Fruit fly (Drosophila melanogaster) whole organism, embryonic: ENCODE measurements around the gene Tbc1d22.
A peak's percentile ranks its signal among the peaks of the same experiment; 100 is the strongest.

Experiments
- Atf-2 ChIP-seq: fragments of 200-800 bp; sonication (Bioruptor generic); optimal IDR thresholded peaks from 2 replicates; lab custom pipeline; 2016; ENCODE audit warnings: missing biosample characterization, missing genetic modification characterization
- Bdp1 ChIP-seq: fragments of 200-800 bp; sonication (Bioruptor generic); optimal IDR thresholded peaks from 3 replicates; lab custom pipeline; 2016; ENCODE audit warnings: missing biosample characterization, missing genetic modification characterization
- CG10274 ChIP-seq: fragments of 200-800 bp; sonication (Bioruptor generic); optimal IDR thresholded peaks from 3 replicates; lab custom pipeline; 2017; ENCODE audit warnings: missing biosample characterization, mild to moderate bottlenecking, missing genetic modification characterization
- CG11696 ChIP-seq: fragments of 200-800 bp; sonication (Bioruptor generic); IDR thresholded peaks from 2 replicates; pipeline ENCODE4 v1.3.6; 2022; ENCODE audit warnings: missing biosample characterization, missing genetic modification characterization
- CG1233 ChIP-seq: fragments of 200-800 bp; sonication (Bioruptor generic); optimal IDR thresholded peaks from 4 replicates; lab custom pipeline; 2018; ENCODE audit warnings: missing biosample characterization, mild to moderate bottlenecking, missing genetic modification characterization
- CG17612 ChIP-seq: fragments of 200-800 bp; sonication (Bioruptor generic); IDR thresholded peaks from 2 replicates; pipeline ENCODE4 v1.3.6; 2022; ENCODE audit warnings: missing biosample characterization, missing genetic modification characterization
- CG18262 ChIP-seq: fragments of 200-800 bp; optimal IDR thresholded peaks from 3 replicates; lab custom pipeline; 2019; ENCODE audit warnings: missing biosample characterization, mild to moderate bottlenecking, missing genetic modification characterization, moderate library complexity
- CG18599 ChIP-seq: fragments of 200-800 bp; sonication (Bioruptor generic); optimal IDR thresholded peaks from 3 replicates; lab custom pipeline; 2017; ENCODE audit warnings: missing biosample characterization, missing genetic modification characterization, mild to moderate bottlenecking, moderate library complexity, missing genetic modification reagents
- CG18764 ChIP-seq: fragments of 200-800 bp; sonication (Bioruptor generic); optimal IDR thresholded peaks from 3 replicates; lab custom pipeline; 2016; ENCODE audit warnings: missing biosample characterization, missing genetic modification characterization
- CG2120 ChIP-seq: fragments of 200-800 bp; sonication (Bioruptor generic); optimal IDR thresholded peaks from 3 replicates; lab custom pipeline; 2016; ENCODE audit warnings: missing biosample characterization, missing genetic modification characterization
- CG3065 ChIP-seq: fragments of 200-800 bp; sonication (Bioruptor generic); optimal IDR thresholded peaks from 2 replicates; lab custom pipeline; 2016; ENCODE audit warnings: missing biosample characterization, missing genetic modification characterization
- CG3163 ChIP-seq: fragments of 200-800 bp; sonication (Bioruptor generic); optimal IDR thresholded peaks from 3 replicates; lab custom pipeline; 2016; ENCODE audit warnings: missing biosample characterization, missing genetic modification characterization
- CG3281 ChIP-seq: fragments of 200-800 bp; sonication (Bioruptor generic); optimal IDR thresholded peaks from 3 replicates; lab custom pipeline; 2017; ENCODE audit warnings: missing biosample characterization, mild to moderate bottlenecking, missing genetic modification characterization
- CG34224 ChIP-seq: fragments of 200-800 bp; sonication (Bioruptor generic); IDR thresholded peaks from 3 replicates; pipeline ENCODE4 v1.3.6; 2022; ENCODE audit warnings: missing biosample characterization, missing genetic modification characterization; ENCODE audit not compliant: partially characterized antibody
- CG43689 ChIP-seq: fragments of 200-800 bp; sonication (Bioruptor generic); IDR thresholded peaks from 2 replicates; pipeline ENCODE4 v1.3.6; 2022; ENCODE audit warnings: missing biosample characterization, missing genetic modification characterization
- CG7963 ChIP-seq: fragments of 200-800 bp; sonication (Bioruptor generic); IDR thresholded peaks from 3 replicates; pipeline ENCODE4 v1.3.6; 2022; ENCODE audit warnings: missing biosample characterization, missing genetic modification characterization; ENCODE audit not compliant: partially characterized antibody
- Camta ChIP-seq: fragments of 200-800 bp; sonication (Bioruptor generic); optimal IDR thresholded peaks from 2 replicates; lab custom pipeline; 2016; ENCODE audit warnings: missing biosample characterization, missing genetic modification characterization
- CoRest ChIP-seq: fragments of 200-800 bp; sonication (Bioruptor generic); optimal IDR thresholded peaks from 3 replicates; lab custom pipeline; 2018; ENCODE audit warnings: missing biosample characterization, mild to moderate bottlenecking, missing genetic modification characterization, moderate library complexity
- D19A ChIP-seq: fragments of 200-800 bp; optimal IDR thresholded peaks from 3 replicates; lab custom pipeline; 2019; ENCODE audit warnings: missing biosample characterization, mild to moderate bottlenecking, missing genetic modification characterization, moderate library complexity
- Dad ChIP-seq: fragments of 200-800 bp; sonication (Bioruptor generic); optimal IDR thresholded peaks from 3 replicates; lab custom pipeline; 2016; ENCODE audit warnings: missing biosample characterization, missing genetic modification characterization
- Deaf1 ChIP-seq: fragments of 200-800 bp; optimal IDR thresholded peaks from 3 replicates; lab custom pipeline; 2019; ENCODE audit warnings: missing biosample characterization, mild to moderate bottlenecking, missing genetic modification characterization, moderate library complexity
- Doc2 ChIP-seq: fragments of 200-800 bp; sonication (Bioruptor generic); IDR thresholded peaks from 2 replicates; pipeline ENCODE4 v1.3.6; 2022; ENCODE audit warnings: missing biosample characterization, missing genetic modification characterization
- E2f1 ChIP-seq: fragments of 200-800 bp; sonication (Bioruptor generic); IDR thresholded peaks from 2 replicates; pipeline ENCODE4 v1.3.6; 2022; ENCODE audit warnings: missing biosample characterization, missing genetic modification characterization
- Hr3 ChIP-seq: fragments of 200-800 bp; sonication (Bioruptor generic); optimal IDR thresholded peaks from 3 replicates; lab custom pipeline; 2016; ENCODE audit warnings: missing biosample characterization, missing genetic modification characterization
- Mes4 ChIP-seq: fragments of 200-800 bp; sonication (Bioruptor generic); optimal IDR thresholded peaks from 2 replicates; lab custom pipeline; 2016; ENCODE audit warnings: missing biosample characterization, missing genetic modification characterization
- Myb ChIP-seq: fragments of 200-800 bp; sonication (Bioruptor generic); optimal IDR thresholded peaks from 2 replicates; lab custom pipeline; 2016; ENCODE audit warnings: missing biosample characterization, missing genetic modification characterization
- Rfx ChIP-seq: fragments of 200-800 bp; sonication (Bioruptor generic); IDR thresholded peaks from 2 replicates; pipeline ENCODE4 v1.3.6; 2022; ENCODE audit warnings: missing biosample characterization, missing genetic modification characterization
- Sin3A ChIP-seq: fragments of >200 bp; optimal IDR thresholded peaks from 2 replicates; lab custom pipeline; 2018
- Six4 ChIP-seq: fragments of 200-800 bp; sonication (Bioruptor generic); optimal IDR thresholded peaks from 2 replicates; lab custom pipeline; 2016; ENCODE audit warnings: missing biosample characterization, missing genetic modification characterization
- Sox100B ChIP-seq: fragments of 200-800 bp; sonication (Bioruptor generic); optimal IDR thresholded peaks from 3 replicates; lab custom pipeline; 2018; ENCODE audit warnings: missing biosample characterization, mild to moderate bottlenecking, missing genetic modification characterization
- Spps ChIP-seq: fragments of 200-800 bp; sonication (Bioruptor generic); optimal IDR thresholded peaks from 2 replicates; lab custom pipeline; 2018; ENCODE audit warnings: missing biosample characterization, mild to moderate bottlenecking, missing genetic modification characterization
- Sry-β ChIP-seq: fragments of 200-800 bp; sonication (Bioruptor generic); optimal IDR thresholded peaks from 2 replicates; lab custom pipeline; 2018; ENCODE audit warnings: missing biosample characterization, mild to moderate bottlenecking, missing genetic modification characterization, moderate library complexity
- Sry-δ ChIP-seq: fragments of 200-800 bp; sonication (Bioruptor generic); optimal IDR thresholded peaks from 2 replicates; lab custom pipeline; 2016; ENCODE audit warnings: missing biosample characterization, missing genetic modification characterization
- aop ChIP-seq: fragments of 200-800 bp; sonication (Bioruptor generic); IDR thresholded peaks from 2 replicates; pipeline ENCODE4 v1.3.6; 2022; ENCODE audit warnings: missing biosample characterization, missing genetic modification characterization
- ase ChIP-seq: fragments of 200-800 bp; sonication (Bioruptor generic); IDR thresholded peaks from 3 replicates; pipeline ENCODE4 v1.3.6; 2022; ENCODE audit warnings: missing biosample characterization, missing genetic modification characterization
- emc ChIP-seq: fragments of 200-800 bp; sonication (Bioruptor generic); optimal IDR thresholded peaks from 2 replicates; lab custom pipeline; 2016; ENCODE audit warnings: missing biosample characterization, missing genetic modification characterization
- ems ChIP-seq: fragments of 200-800 bp; sonication (Bioruptor generic); optimal IDR thresholded peaks from 3 replicates; lab custom pipeline; 2016; ENCODE audit warnings: missing biosample characterization, missing genetic modification characterization
- fd102C ChIP-seq: fragments of 200-800 bp; sonication (Bioruptor generic); optimal IDR thresholded peaks from 2 replicates; lab custom pipeline; 2018; ENCODE audit warnings: missing biosample characterization, mild to moderate bottlenecking, missing genetic modification characterization, moderate library complexity
- fd96Cb ChIP-seq: fragments of 200-800 bp; sonication (Bioruptor generic); optimal IDR thresholded peaks from 2 replicates; lab custom pipeline; 2018; ENCODE audit warnings: missing biosample characterization, mild to moderate bottlenecking, missing genetic modification characterization, moderate library complexity
- hkb ChIP-seq, 2 experiments: fragments of 200-800 bp in 1 of 2; fragments of >200 bp in 1 of 2; sonication (Bioruptor generic) in 1 of 2; IDR thresholded peaks in 1 of 2; optimal IDR thresholded peaks in 1 of 2; 2 replicates each; pipeline versions ENCODE4 v1.3.6 to Lab custom; 2017 to 2022; ENCODE audit warnings: missing biosample characterization in 1 of 2, missing genetic modification characterization in 1 of 2
- inv ChIP-seq: fragments of 200-800 bp; sonication (Bioruptor generic); IDR thresholded peaks from 2 replicates; pipeline ENCODE4 v1.3.6; 2022; ENCODE audit warnings: missing biosample characterization, missing genetic modification characterization; ENCODE audit not compliant: partially characterized antibody
- maf-S ChIP-seq: fragments of 200-800 bp; sonication (Bioruptor generic); optimal IDR thresholded peaks from 2 replicates; lab custom pipeline; 2016; ENCODE audit warnings: missing biosample characterization, missing genetic modification characterization
- pzg ChIP-seq: fragments of 200-800 bp; sonication (Bioruptor generic); optimal IDR thresholded peaks from 3 replicates; lab custom pipeline; 2018; ENCODE audit warnings: missing biosample characterization, mild to moderate bottlenecking, missing genetic modification characterization, moderate library complexity
- row ChIP-seq: fragments of 200-800 bp; sonication (Bioruptor generic); IDR thresholded peaks from 3 replicates; pipeline ENCODE4 v1.3.6; 2022; ENCODE audit warnings: missing biosample characterization, missing genetic modification characterization
- sd ChIP-seq: fragments of 200-800 bp; sonication (Bioruptor generic); optimal IDR thresholded peaks from 3 replicates; lab custom pipeline; 2018; ENCODE audit warnings: missing biosample characterization, mild to moderate bottlenecking, missing genetic modification characterization, moderate library complexity
- tna ChIP-seq: fragments of 200-800 bp; sonication (Bioruptor generic); IDR thresholded peaks from 2 replicates; pipeline ENCODE4 v1.3.6; 2022; ENCODE audit warnings: missing biosample characterization, missing genetic modification characterization; ENCODE audit not compliant: partially characterized antibody
- toy ChIP-seq: fragments of 200-800 bp; sonication (Bioruptor generic); IDR thresholded peaks from 2 replicates; pipeline ENCODE4 v1.3.6; 2022; ENCODE audit warnings: missing biosample characterization, missing genetic modification characterization
- trh ChIP-seq: fragments of 200-800 bp; sonication (Bioruptor generic); optimal IDR thresholded peaks from 2 replicates; lab custom pipeline; 2016; ENCODE audit warnings: missing biosample characterization, missing genetic modification characterization
- wek ChIP-seq: fragments of 200-800 bp; sonication (Bioruptor generic); optimal IDR thresholded peaks from 3 replicates; lab custom pipeline; 2018; ENCODE audit warnings: missing biosample characterization, mild to moderate bottlenecking, missing genetic modification characterization, moderate library complexity
- zfh2 ChIP-seq: fragments of 200-800 bp; sonication (Bioruptor generic); optimal IDR thresholded peaks from 2 replicates; lab custom pipeline; 2016; ENCODE audit warnings: missing biosample characterization, missing genetic modification characterization

Gene Tbc1d22

dm6 chr3R:21127352-21127985 lies 25.5 kb downstream of the Tbc1d22 start, which contains the start of the genes slmb and CG5793 (continued):
- TF ChIP-seq CG10274 (GFP tag; lab: Kevin White, UChicago) (no peak), CG3065 (GFP tag; lab: Kevin White, UChicago) (peak; percentile 24), CG18599 (GFP tag; lab: Kevin White, UChicago) (no peak), Sry-β (GFP tag; lab: Kevin White, UChicago) (peak; percentile 21), Mes4 (GFP tag; lab: Kevin White, UChicago) (peak; percentile 23), CG17612 (GFP tag; lab: Robert Waterston, UW) (no peak), row (peak; percentile 59), Camta (GFP tag; lab: Kevin White, UChicago) (peak; percentile 26), Doc2 (GFP tag; lab: Robert Waterston, UW) (no peak), Myb (GFP tag; lab: Kevin White, UChicago) (peak; percentile 87), pzg (peak; percentile 93), Spps (tag; lab: Kevin White, UChicago) (no peak), zfh2 (GFP tag; lab: Kevin White, UChicago) (peak; percentile 74), toy (GFP tag; lab: Robert Waterston, UW) (no peak), ase (GFP tag; lab: Robert Waterston, UW) (0 out of 3 replicates have a peak, but pooled peaks have one; percentile 21), CG34224 (peak; percentile 45; the same call in 1 of the 3 replicates), CoRest (tag; lab: Kevin White, UChicago) (peak; percentile 20), CG3281 (peak; percentile 28), Atf-2 (peak; percentile 43), CG2120 (GFP tag; lab: Kevin White, UChicago) (peak; percentile 79), Dad (GFP tag; lab: Kevin White, UChicago) (no peak), ems (GFP tag; lab: Kevin White, UChicago) (peak; percentile 31), emc (GFP tag; lab: Kevin White, UChicago) (no peak), Sox100B (no peak), fd102C (GFP tag; lab: Kevin White, UChicago) (peak; percentile 46), Six4 (peak; percentile 11), Sin3A (lab: Kevin White, UChicago) (peak; percentile 94), CG11696 (GFP tag; lab: Robert Waterston, UW) (no peak), CG43689 (GFP tag; lab: Robert Waterston, UW) (no peak), Rfx (GFP tag; lab: Robert Waterston, UW) (peak; percentile 46), trh (GFP tag; lab: Kevin White, UChicago) (peak; percentile 33), D19A (no peak), tna (GFP tag; lab: Robert Waterston, UW) (peak; percentile 47), CG7963 (GFP tag; lab: Robert Waterston, UW) (peak; percentile 41; the same call in 1 of the 3 replicates), sd (no peak), Hr3 (GFP tag; lab: Kevin White, UChicago) (peak; percentile 18), wek (no peak), Sry-δ (GFP tag; lab: Kevin White, UChicago) (peak; percentile 86), maf-S (GFP tag; lab: Kevin White, UChicago) (peak; percentile 48), Bdp1 (no peak), CG18262 (no peak), E2f1 (no peak), CG18764 (GFP tag; lab: Kevin White, UChicago) (peak; percentile 56), hkb (optimal IDR thresholded peaks at IDR 0.05; lab: Kevin White, UChicago) (no peak), hkb (GFP tag; IDR thresholded peaks at IDR 0.05; lab: Robert Waterston, UW) (peak; percentile 37; the same call in 1 of the 2 replicates), fd96Cb (tag; lab: Kevin White, UChicago) (peak; percentile 15), Deaf1 (tag; lab: Kevin White, UChicago) (no peak), aop (GFP tag; lab: Robert Waterston, UW) (no peak), CG1233 (peak; percentile 36), CG3163 (GFP tag; lab: Kevin White, UChicago) (peak; percentile 15), inv (GFP tag; lab: Robert Waterston, UW) (peak; percentile 54)
